Worm (Caenorhabditis elegans): ENCODE results near the gene pen-2.

DNA sequence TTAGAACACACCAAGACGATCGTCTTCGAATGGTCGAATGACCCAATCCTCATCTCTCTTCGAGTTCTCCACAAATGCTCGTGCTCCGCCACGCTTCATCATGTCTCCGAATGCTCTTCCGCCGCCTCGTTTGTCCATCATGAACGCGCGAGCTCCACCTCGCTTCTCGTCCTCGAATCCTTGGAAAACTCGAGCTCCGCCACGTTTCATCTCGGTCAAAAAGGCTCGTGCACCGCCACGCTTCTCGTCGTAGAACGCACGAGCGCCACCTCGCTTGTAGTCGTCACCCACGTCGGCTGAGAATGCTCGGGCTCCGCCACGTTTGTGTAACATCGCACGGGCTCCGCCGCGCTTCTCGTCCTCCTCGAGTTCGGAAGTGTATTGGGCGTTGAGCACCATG lies 46.3 kb downstream of the pen-2 start:
- no peak for TF ChIP-seq Y75B8A.6 (GFP tag; IDR thresholded peaks at IDR 0.05)
- no peak for TF ChIP-seq nhr-10 (tag; optimal IDR thresholded peaks at IDR 0.05)
- TF ChIP-seq unc-39 (tag; optimal IDR thresholded peaks at IDR 0.05) = no peak

Measured in whole organism, L4 larva.